Worm (Caenorhabditis elegans) whole organism, early embryonic: Measurements from ENCODE around the gene srlf-32.

Experiments used
- aly-1 ChIP-seq: sonication (generic microtip); optimal IDR thresholded peaks from 2 replicates; lab custom pipeline; 2016; ENCODE audit warnings: missing genetic modification characterization, missing compliant biosample characterization
- pes-1 ChIP-seq: fragments of 200-800 bp; sonication (Bioruptor generic); IDR thresholded peaks from 2 replicates; pipeline ENCODE4 v1.3.6; 2022; ENCODE audit warnings: missing genetic modification reagents, missing genetic modification characterization, missing compliant biosample characterization

DNA sequence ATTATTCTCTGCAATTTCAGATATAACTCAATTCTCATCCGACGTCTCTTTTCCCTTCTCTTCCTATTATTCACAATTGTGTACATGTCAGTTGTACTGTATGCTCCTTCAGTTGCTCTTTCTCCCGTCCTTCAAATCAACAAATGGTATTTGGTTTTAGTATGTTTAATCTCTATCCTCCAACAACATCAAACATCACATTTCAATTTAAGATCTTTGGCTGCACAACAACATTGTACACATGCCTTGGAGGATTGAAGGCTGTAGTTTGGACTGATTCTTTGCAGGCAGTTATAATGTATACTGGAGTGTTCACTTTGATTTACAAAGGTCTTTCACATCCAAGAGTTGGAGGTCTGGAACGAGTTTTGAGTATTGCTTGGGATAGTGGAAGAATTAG is 12.7 kb downstream of the srlf-32 start:
- TF ChIP-seq aly-1 (tag; lab: Kevin White, UChicago) (no peak), pes-1 (GFP tag; lab: Robert Waterston, UW) (no peak)
